Fruit fly (Drosophila melanogaster) whole organism, embryonic: ENCODE measurements around the gene CG3149.
A peak's percentile ranks its signal among the peaks of the same experiment; 100 is the strongest.

Source experiments
- Bteb2 ChIP-seq: fragments of 200-800 bp; sonication (Bioruptor generic); optimal IDR thresholded peaks from 2 replicates; lab custom pipeline; 2016; ENCODE audit warnings: missing biosample characterization, missing genetic modification characterization
- CG10431 ChIP-seq: fragments of 200-800 bp; sonication (Bioruptor generic); optimal IDR thresholded peaks from 3 replicates; lab custom pipeline; 2018; ENCODE audit warnings: missing biosample characterization, mild to moderate bottlenecking, missing genetic modification characterization
- CG11093 ChIP-seq: fragments of 200-800 bp; sonication (Bioruptor generic); IDR thresholded peaks from 3 replicates; pipeline ENCODE4 v1.3.6; 2022; ENCODE audit warnings: missing biosample characterization, missing genetic modification characterization
- CG12071 ChIP-seq: fragments of 200-800 bp; sonication (Bioruptor generic); optimal IDR thresholded peaks from 3 replicates; lab custom pipeline; 2018; ENCODE audit warnings: missing biosample characterization, mild to moderate bottlenecking, missing genetic modification characterization
- CG13424 ChIP-seq: fragments of 200-800 bp; sonication (Bioruptor generic); optimal IDR thresholded peaks from 2 replicates; lab custom pipeline; 2019; ENCODE audit warnings: missing biosample characterization, mild to moderate bottlenecking, missing genetic modification characterization, moderate library complexity
- CG15696 ChIP-seq: fragments of 200-800 bp; sonication (Bioruptor generic); optimal IDR thresholded peaks from 2 replicates; lab custom pipeline; 2019; ENCODE audit warnings: missing biosample characterization, mild to moderate bottlenecking, missing genetic modification characterization, moderate library complexity
- CG16815 ChIP-seq: fragments of 200-800 bp; sonication (Bioruptor generic); optimal IDR thresholded peaks from 3 replicates; lab custom pipeline; 2017; ENCODE audit warnings: missing biosample characterization, mild to moderate bottlenecking, missing genetic modification characterization
- CG18262 ChIP-seq: fragments of 200-800 bp; optimal IDR thresholded peaks from 3 replicates; lab custom pipeline; 2019; ENCODE audit warnings: missing biosample characterization, mild to moderate bottlenecking, missing genetic modification characterization, moderate library complexity
- CG2678 ChIP-seq: fragments of 200-800 bp; sonication (Bioruptor generic); optimal IDR thresholded peaks from 3 replicates; lab custom pipeline; 2019; ENCODE audit warnings: missing biosample characterization, mild to moderate bottlenecking, missing genetic modification characterization, moderate library complexity
- CG30403 ChIP-seq: fragments of 200-800 bp; sonication (Bioruptor generic); optimal IDR thresholded peaks from 3 replicates; lab custom pipeline; 2016; ENCODE audit warnings: missing biosample characterization, missing genetic modification characterization
- CG31224 ChIP-seq: fragments of 200-800 bp; sonication (Bioruptor generic); IDR thresholded peaks from 2 replicates; pipeline ENCODE4 v1.3.6; 2022; ENCODE audit warnings: missing biosample characterization, missing genetic modification characterization
- CG32772 ChIP-seq: fragments of 200-800 bp; sonication (Bioruptor generic); IDR thresholded peaks from 2 replicates; pipeline ENCODE4 v1.3.6; 2022; ENCODE audit warnings: missing biosample characterization, missing genetic modification characterization
- CG4707 ChIP-seq: fragments of 200-800 bp; sonication (Bioruptor generic); optimal IDR thresholded peaks from 2 replicates; lab custom pipeline; 2018; ENCODE audit warnings: missing biosample characterization, mild to moderate bottlenecking, missing genetic modification characterization, moderate library complexity
- CG7271 ChIP-seq: fragments of 200-800 bp; sonication (Bioruptor generic); optimal IDR thresholded peaks from 2 replicates; lab custom pipeline; 2018; ENCODE audit warnings: missing biosample characterization, mild to moderate bottlenecking, missing genetic modification characterization, moderate library complexity
- CG8359 ChIP-seq: fragments of 200-800 bp; sonication (Bioruptor generic); optimal IDR thresholded peaks from 2 replicates; lab custom pipeline; 2017; ENCODE audit warnings: missing biosample characterization, mild to moderate bottlenecking, missing genetic modification characterization, borderline replicate concordance
- CG9797 ChIP-seq: fragments of 200-800 bp; sonication (Bioruptor generic); optimal IDR thresholded peaks from 3 replicates; lab custom pipeline; 2018; ENCODE audit warnings: missing biosample characterization, mild to moderate bottlenecking, missing genetic modification characterization
- CG9817 ChIP-seq: fragments of 200-800 bp; sonication (Bioruptor generic); optimal IDR thresholded peaks from 2 replicates; lab custom pipeline; 2018; ENCODE audit warnings: missing biosample characterization, mild to moderate bottlenecking, missing genetic modification characterization, moderate library complexity
- CkIIα-i1 ChIP-seq: fragments of 200-800 bp; sonication (Bioruptor generic); IDR thresholded peaks from 2 replicates; pipeline ENCODE4 v1.3.6; 2022; ENCODE audit warnings: missing biosample characterization, missing genetic modification characterization
- Deaf1 ChIP-seq: fragments of 200-800 bp; optimal IDR thresholded peaks from 3 replicates; lab custom pipeline; 2019; ENCODE audit warnings: missing biosample characterization, mild to moderate bottlenecking, missing genetic modification characterization, moderate library complexity
- Doc2 ChIP-seq: fragments of 200-800 bp; sonication (Bioruptor generic); IDR thresholded peaks from 2 replicates; pipeline ENCODE4 v1.3.6; 2022; ENCODE audit warnings: missing biosample characterization, missing genetic modification characterization
- Fer2 ChIP-seq: fragments of 200-800 bp; sonication (Bioruptor generic); optimal IDR thresholded peaks from 2 replicates; lab custom pipeline; 2018; ENCODE audit warnings: missing biosample characterization, mild to moderate bottlenecking, missing genetic modification characterization, moderate library complexity
- Oli ChIP-seq: fragments of 200-800 bp; sonication (Bioruptor generic); optimal IDR thresholded peaks from 2 replicates; lab custom pipeline; 2018; ENCODE audit warnings: missing biosample characterization, mild to moderate bottlenecking, missing genetic modification characterization, moderate library complexity
- Ravus ChIP-seq: fragments of 200-800 bp; sonication (Bioruptor generic); IDR thresholded peaks from 2 replicates; pipeline ENCODE4 v1.3.6; 2022; ENCODE audit warnings: missing biosample characterization, missing genetic modification characterization
- Rfx ChIP-seq: fragments of 200-800 bp; sonication (Bioruptor generic); IDR thresholded peaks from 2 replicates; pipeline ENCODE4 v1.3.6; 2022; ENCODE audit warnings: missing biosample characterization, missing genetic modification characterization
- Side ChIP-seq: fragments of 200-800 bp; sonication (Bioruptor generic); optimal IDR thresholded peaks from 2 replicates; lab custom pipeline; 2016; ENCODE audit warnings: missing biosample characterization, missing genetic modification characterization
- Six4 ChIP-seq: fragments of 200-800 bp; sonication (Bioruptor generic); optimal IDR thresholded peaks from 2 replicates; lab custom pipeline; 2016; ENCODE audit warnings: missing biosample characterization, missing genetic modification characterization
- TFAM ChIP-seq: fragments of 200-800 bp; sonication (Bioruptor generic); optimal IDR thresholded peaks from 2 replicates; lab custom pipeline; 2017; ENCODE audit warnings: missing biosample characterization, missing genetic modification characterization, inconsistent platforms
- Trl ChIP-seq, 3 experiments: fragments of >200 bp in 2 of 3; fragments of 200-800 bp in 1 of 3; sonication (Bioruptor generic) in 1 of 3; optimal IDR thresholded peaks; 2 replicates in 1 of 3; 3 replicates in 2 of 3; lab custom pipeline; 2016 to 2017; ENCODE audit warnings: missing biosample characterization in 1 of 3, missing genetic modification characterization in 1 of 3
- ara ChIP-seq: fragments of 200-800 bp; sonication (Bioruptor generic); IDR thresholded peaks from 2 replicates; pipeline ENCODE4 v1.3.6; 2022; ENCODE audit warnings: missing biosample characterization, missing genetic modification characterization
- cad ChIP-seq: fragments of >200 bp; optimal IDR thresholded peaks from 2 replicates; lab custom pipeline; 2017; ENCODE audit warnings: missing biosample characterization, missing genetic modification characterization
- corto ChIP-seq: fragments of 200-800 bp; sonication (Bioruptor generic); optimal IDR thresholded peaks from 2 replicates; lab custom pipeline; 2016; ENCODE audit warnings: missing biosample characterization, mild to moderate bottlenecking, missing genetic modification characterization, moderate library complexity
- dimm ChIP-seq: fragments of 200-800 bp; sonication (Bioruptor generic); IDR thresholded peaks from 2 replicates; pipeline ENCODE4 v1.3.6; 2022; ENCODE audit warnings: missing biosample characterization, missing genetic modification characterization
- disco-r ChIP-seq: fragments of 200-800 bp; sonication (Bioruptor generic); optimal IDR thresholded peaks from 2 replicates; lab custom pipeline; 2016; ENCODE audit warnings: missing biosample characterization, missing genetic modification characterization
- esg ChIP-seq: fragments of 200-800 bp; sonication (Bioruptor generic); conservative IDR thresholded peaks from 2 replicates; pipeline ENCODE4 v1.3.6; 2022; ENCODE audit warnings: missing biosample characterization, missing genetic modification characterization
- ewg ChIP-seq: fragments of 200-800 bp; sonication (Bioruptor generic); optimal IDR thresholded peaks from 3 replicates; lab custom pipeline; 2017; ENCODE audit warnings: mild to moderate bottlenecking, missing biosample characterization, missing genetic modification reagents, missing genetic modification characterization
- eyg ChIP-seq: fragments of 200-800 bp; sonication (Bioruptor generic); optimal IDR thresholded peaks from 3 replicates; lab custom pipeline; 2016; ENCODE audit warnings: missing biosample characterization, missing genetic modification characterization
- fd96Cb ChIP-seq: fragments of 200-800 bp; sonication (Bioruptor generic); optimal IDR thresholded peaks from 2 replicates; lab custom pipeline; 2018; ENCODE audit warnings: missing biosample characterization, mild to moderate bottlenecking, missing genetic modification characterization, moderate library complexity
- gcm ChIP-seq: fragments of 200-800 bp; sonication (Bioruptor generic); optimal IDR thresholded peaks from 2 replicates; lab custom pipeline; 2019; ENCODE audit warnings: missing biosample characterization, mild to moderate bottlenecking, missing genetic modification characterization, moderate library complexity
- gem ChIP-seq: fragments of 200-800 bp; sonication (Bioruptor generic); optimal IDR thresholded peaks from 2 replicates; lab custom pipeline; 2019; ENCODE audit warnings: missing biosample characterization, mild to moderate bottlenecking, missing genetic modification characterization, moderate library complexity
- kah ChIP-seq: fragments of 200-800 bp; sonication (Bioruptor generic); optimal IDR thresholded peaks from 2 replicates; lab custom pipeline; 2018; ENCODE audit warnings: missing biosample characterization, mild to moderate bottlenecking, missing genetic modification characterization
- ken ChIP-seq: fragments of 200-800 bp; sonication (Bioruptor generic); IDR thresholded peaks from 3 replicates; pipeline ENCODE4 v1.3.6; 2022; ENCODE audit warnings: missing biosample characterization, missing genetic modification characterization
- lilli ChIP-seq: fragments of 200-800 bp; sonication (Bioruptor generic); optimal IDR thresholded peaks from 3 replicates; lab custom pipeline; 2016; ENCODE audit warnings: missing biosample characterization, missing genetic modification characterization
- pros ChIP-seq: fragments of 200-800 bp; sonication (Bioruptor generic); optimal IDR thresholded peaks from 3 replicates; lab custom pipeline; 2019; ENCODE audit warnings: missing biosample characterization, mild to moderate bottlenecking, missing genetic modification characterization, moderate library complexity
- pum ChIP-seq: fragments of 200-800 bp; sonication (Bioruptor generic); optimal IDR thresholded peaks from 2 replicates; lab custom pipeline; 2016; ENCODE audit warnings: missing biosample characterization, missing genetic modification characterization
- row ChIP-seq: fragments of 200-800 bp; sonication (Bioruptor generic); IDR thresholded peaks from 3 replicates; pipeline ENCODE4 v1.3.6; 2022; ENCODE audit warnings: missing biosample characterization, missing genetic modification characterization
- sens-2 ChIP-seq: fragments of 200-800 bp; sonication (Bioruptor generic); IDR thresholded peaks from 2 replicates; pipeline ENCODE4 v1.3.6; 2022; ENCODE audit warnings: missing biosample characterization, missing genetic modification characterization
- shn ChIP-seq: fragments of 200-800 bp; sonication (Bioruptor generic); optimal IDR thresholded peaks from 3 replicates; lab custom pipeline; 2016; ENCODE audit warnings: missing biosample characterization, missing genetic modification characterization
- sima ChIP-seq: fragments of 200-800 bp; sonication (Bioruptor generic); optimal IDR thresholded peaks from 2 replicates; lab custom pipeline; 2016; ENCODE audit warnings: missing biosample characterization, missing genetic modification characterization
- sr ChIP-seq: fragments of 200-800 bp; sonication (Bioruptor generic); IDR thresholded peaks from 3 replicates; pipeline ENCODE4 v1.3.6; 2022; ENCODE audit warnings: missing biosample characterization, missing genetic modification characterization
- tap ChIP-seq: fragments of 200-800 bp; optimal IDR thresholded peaks from 3 replicates; lab custom pipeline; 2019; ENCODE audit warnings: missing biosample characterization, mild to moderate bottlenecking, missing genetic modification characterization, moderate library complexity
- zfh2 ChIP-seq: fragments of 200-800 bp; sonication (Bioruptor generic); optimal IDR thresholded peaks from 2 replicates; lab custom pipeline; 2016; ENCODE audit warnings: missing biosample characterization, missing genetic modification characterization

Gene CG3149

DNA sequence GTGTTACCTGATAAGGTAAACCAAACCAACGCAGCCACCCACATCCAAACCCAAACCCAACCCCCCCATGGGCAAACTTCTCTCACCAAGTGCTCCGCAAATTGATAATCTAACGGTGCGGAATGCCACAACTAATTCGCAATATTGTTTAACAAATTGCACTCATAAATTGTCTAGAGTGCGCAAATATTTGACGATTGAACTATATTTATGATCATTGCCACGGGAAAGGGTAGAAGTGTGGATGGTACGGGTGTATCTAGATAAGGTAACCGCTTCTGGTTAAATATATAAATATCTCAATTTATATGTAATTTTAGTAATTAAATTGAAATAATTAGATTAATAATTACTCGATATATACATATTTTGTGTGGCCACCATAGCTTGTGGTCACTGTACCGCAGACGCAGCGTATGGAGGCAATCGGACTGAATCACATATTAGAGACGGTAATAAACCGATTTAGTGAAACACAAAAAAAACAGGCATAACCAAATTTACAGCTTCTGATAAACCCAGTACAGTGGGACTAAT lies 23.5 kb upstream of the CG3149 start (continued):
- TF ChIP-seq dimm (GFP tag; lab: Robert Waterston, UW) (no peak), Deaf1 (tag; lab: Kevin White, UChicago) (peak; percentile 27), Fer2 (tag; lab: Kevin White, UChicago) (peak; percentile 58), CG11093 (GFP tag; lab: Robert Waterston, UW) (no peak), cad (GFP tag; lab: Kevin White, UChicago) (no peak), eyg (GFP tag; lab: Kevin White, UChicago) (no peak), Side (no peak), sr (no peak), Trl (optimal IDR thresholded peaks at IDR 0.05; lab: Kevin White, UChicago) (no peak), Trl (GFP tag; optimal IDR thresholded peaks at IDR 0.05; lab: Kevin White, UChicago) (no peak), ara (GFP tag; lab: Robert Waterston, UW) (no peak), CG10431 (GFP tag; lab: Kevin White, UChicago) (no peak), esg (peak; percentile 37; the same call in 1 of the 2 replicates), CG7271 (tag; lab: Kevin White, UChicago) (no peak), Oli (tag; lab: Kevin White, UChicago) (peak; percentile 59), sima (no peak), CG16815 (GFP tag; lab: Kevin White, UChicago) (peak; percentile 37), gcm (no peak), CG15696 (tag; lab: Kevin White, UChicago) (no peak), CG30403 (peak; percentile 52), lilli (GFP tag; lab: Kevin White, UChicago) (peak; percentile 44), zfh2 (GFP tag; lab: Kevin White, UChicago) (no peak), Six4 (no peak), CG31224 (peak; percentile 64), kah (peak; percentile 12), Doc2 (no peak), CG8359 (no peak), CG32772 (GFP tag; lab: Robert Waterston, UW) (no peak), CG4707 (GFP tag; lab: Kevin White, UChicago) (no peak), CG18262 (tag; lab: Kevin White, UChicago) (peak; percentile 34), corto (GFP tag; lab: Kevin White, UChicago) (peak; percentile 43), pum (no peak), CkIIα-i1 (0 out of 2 replicates have a peak, but pooled peaks have one; percentile 34), fd96Cb (tag; lab: Kevin White, UChicago) (peak; percentile 19), CG9797 (GFP tag; lab: Kevin White, UChicago) (no peak), Bteb2 (no peak), CG12071 (peak; percentile 22), disco-r (GFP tag; lab: Kevin White, UChicago) (no peak), ken (GFP tag; lab: Robert Waterston, UW) (no peak), TFAM (GFP tag; lab: Kevin White, UChicago) (no peak), Ravus (no peak; the same call in 1 of the 2 replicates), sens-2 (GFP tag; lab: Robert Waterston, UW) (0 out of 2 replicates have a peak, but pooled peaks have one; percentile 22), row (GFP tag; lab: Robert Waterston, UW) (peak; percentile 83), CG2678 (tag; lab: Kevin White, UChicago) (peak; percentile 85), ewg (GFP tag; lab: Kevin White, UChicago) (no peak), CG9817 (peak; percentile 75), tap (tag; lab: Kevin White, UChicago) (peak; percentile 23), shn (GFP tag; lab: Kevin White, UChicago) (no peak), gem (tag; lab: Kevin White, UChicago) (peak; percentile 75), Rfx (GFP tag; lab: Robert Waterston, UW) (peak; percentile 85), pros (GFP tag; lab: Kevin White, UChicago) (no peak), CG13424 (tag; lab: Kevin White, UChicago) (peak; percentile 62)
